Fruit fly (Drosophila melanogaster) whole organism, pupa: Measurements from ENCODE around the gene CG4820.

Source experiments
- CG10348 ChIP-seq: fragments of 200-800 bp; sonication (Bioruptor generic); IDR thresholded peaks from 2 replicates; pipeline ENCODE4 v1.3.6; 2022; ENCODE audit warnings: missing biosample characterization, missing genetic modification characterization
- CG12605 ChIP-seq: fragments of 200-800 bp; sonication (Bioruptor generic); IDR thresholded peaks from 2 replicates; pipeline ENCODE4 v1.3.6; 2022; ENCODE audit warnings: missing biosample characterization, missing genetic modification characterization
- CG13204 ChIP-seq: fragments of 200-800 bp; sonication (Bioruptor generic); optimal IDR thresholded peaks from 2 replicates; lab custom pipeline; 2018; ENCODE audit warnings: missing biosample characterization, mild to moderate bottlenecking, missing genetic modification characterization, moderate library complexity
- CG14655 ChIP-seq: fragments of 200-800 bp; sonication (Bioruptor generic); optimal IDR thresholded peaks from 3 replicates; lab custom pipeline; 2017; ENCODE audit warnings: mild to moderate bottlenecking, missing biosample characterization, missing genetic modification reagents, missing genetic modification characterization
- CG15710 ChIP-seq: fragments of 200-800 bp; sonication (Bioruptor generic); optimal IDR thresholded peaks from 2 replicates; lab custom pipeline; 2018; ENCODE audit warnings: missing biosample characterization, mild to moderate bottlenecking, missing genetic modification characterization, moderate library complexity
- CG17806 ChIP-seq: fragments of 200-800 bp; sonication (Bioruptor generic); optimal IDR thresholded peaks from 2 replicates; lab custom pipeline; 2018; ENCODE audit warnings: missing biosample characterization, mild to moderate bottlenecking, missing genetic modification characterization, moderate library complexity
- CG32121 ChIP-seq: fragments of 200-800 bp; sonication (Bioruptor generic); IDR thresholded peaks from 2 replicates; pipeline ENCODE4 v1.3.6; 2022; ENCODE audit warnings: missing biosample characterization, missing genetic modification characterization
- CG34367 ChIP-seq: fragments of 200-800 bp; sonication (Bioruptor generic); optimal IDR thresholded peaks from 2 replicates; lab custom pipeline; 2018; ENCODE audit warnings: missing biosample characterization, mild to moderate bottlenecking, missing genetic modification characterization
- CG4496 ChIP-seq: fragments of 200-800 bp; sonication (Bioruptor generic); IDR thresholded peaks from 3 replicates; pipeline ENCODE4 v1.3.6; 2022; ENCODE audit warnings: missing biosample characterization, missing genetic modification characterization
- CG8159 ChIP-seq: fragments of 200-800 bp; sonication (Bioruptor generic); optimal IDR thresholded peaks from 3 replicates; lab custom pipeline; 2018; ENCODE audit warnings: missing biosample characterization, mild to moderate bottlenecking, missing genetic modification characterization, moderate library complexity
- CG8301 ChIP-seq: fragments of 200-800 bp; sonication (Bioruptor generic); optimal IDR thresholded peaks from 2 replicates; lab custom pipeline; 2018; ENCODE audit warnings: missing biosample characterization, mild to moderate bottlenecking, missing genetic modification characterization
- CG9948 ChIP-seq: fragments of 200-800 bp; sonication (Bioruptor generic); optimal IDR thresholded peaks from 2 replicates; lab custom pipeline; 2018; ENCODE audit warnings: missing biosample characterization, mild to moderate bottlenecking, missing genetic modification characterization, moderate library complexity
- D1 ChIP-seq: fragments of 200-800 bp; sonication (Bioruptor generic); optimal IDR thresholded peaks from 2 replicates; lab custom pipeline; 2018; ENCODE audit warnings: missing biosample characterization, mild to moderate bottlenecking, missing genetic modification characterization, moderate library complexity
- EcR ChIP-seq: fragments of 200-800 bp; sonication (Bioruptor generic); optimal IDR thresholded peaks from 3 replicates; lab custom pipeline; 2019; ENCODE audit warnings: missing biosample characterization, missing genetic modification characterization, mild to moderate bottlenecking, moderate library complexity, missing genetic modification reagents
- Ets98B ChIP-seq: fragments of 200-800 bp; sonication (Bioruptor generic); IDR thresholded peaks from 2 replicates; pipeline ENCODE4 v1.3.6; 2022; ENCODE audit warnings: missing biosample characterization, missing genetic modification characterization
- Pif1A ChIP-seq: fragments of 200-800 bp; sonication (Bioruptor generic); optimal IDR thresholded peaks from 3 replicates; lab custom pipeline; 2016; ENCODE audit warnings: missing biosample characterization, missing genetic modification characterization
- Pif1B ChIP-seq: fragments of 200-800 bp; sonication (Bioruptor generic); optimal IDR thresholded peaks from 3 replicates; lab custom pipeline; 2016; ENCODE audit warnings: missing biosample characterization, missing genetic modification characterization
- Snoo ChIP-seq: fragments of 200-800 bp; sonication (Bioruptor generic); optimal IDR thresholded peaks from 3 replicates; lab custom pipeline; 2017; ENCODE audit warnings: missing biosample characterization, mild to moderate bottlenecking, missing genetic modification characterization, inconsistent platforms
- fd96Ca ChIP-seq: fragments of 200-800 bp; sonication (Bioruptor generic); IDR thresholded peaks from 3 replicates; pipeline ENCODE4 v1.3.6; 2022; ENCODE audit warnings: missing biosample characterization, missing genetic modification characterization
- gl ChIP-seq: fragments of 200-800 bp; sonication (Bioruptor generic); optimal IDR thresholded peaks from 2 replicates; lab custom pipeline; 2018; ENCODE audit warnings: missing biosample characterization, mild to moderate bottlenecking, missing genetic modification characterization
- rn ChIP-seq: fragments of 200-800 bp; sonication (Bioruptor generic); IDR thresholded peaks from 2 replicates; pipeline ENCODE4 v1.3.6; 2022; ENCODE audit warnings: missing biosample characterization, missing genetic modification characterization

CG4820 gene

DNA sequence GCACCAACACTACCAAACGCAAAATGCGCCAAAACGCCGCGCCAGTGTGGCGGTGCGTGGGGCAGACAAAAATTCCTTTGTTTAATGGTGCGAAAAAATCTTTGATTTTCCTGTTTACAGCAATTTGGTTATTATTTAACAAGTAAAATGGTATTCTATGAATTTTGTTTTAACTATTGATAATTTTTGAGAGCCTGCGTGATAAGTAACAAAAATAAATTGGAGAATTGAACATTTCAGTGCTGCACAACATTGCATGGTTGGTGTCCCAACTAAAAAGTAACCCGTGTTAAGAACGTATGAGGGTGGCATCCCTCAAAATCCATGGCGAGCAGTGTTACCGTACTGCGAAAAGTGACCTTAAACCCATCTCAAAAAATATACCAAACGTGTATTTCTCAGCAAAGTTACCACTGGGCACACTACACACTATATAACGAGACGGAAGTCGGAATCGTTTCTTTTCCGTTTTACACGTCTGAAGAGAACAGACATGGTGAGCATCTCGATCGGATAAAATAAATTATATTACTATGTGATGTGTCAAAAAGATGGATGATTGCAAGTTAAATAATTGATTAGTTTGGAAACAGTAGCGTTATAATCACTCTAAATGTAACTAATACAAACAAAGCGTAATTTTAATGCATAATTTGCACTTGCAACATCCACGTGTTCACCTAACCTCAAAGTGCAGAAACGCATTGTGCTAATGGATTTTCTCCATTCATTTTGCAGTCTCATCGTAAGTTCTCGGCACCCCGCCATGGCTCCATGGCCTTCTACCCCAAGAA lies 5.3 kb downstream of the CG4820 start, which contains the start of the genes CG6693 and RpL3:
TSS of gene CG6693 (minus strand) at position 203 of the 794 bp plus-strand sequence.
TSS of gene RpL3 (plus strand) at position 458 of the 794 bp plus-strand sequence.
- TF ChIP-seq CG10348 (GFP tag; lab: Robert Waterston, UW) (no peak), Snoo (peak; percentile 81), CG32121 (peak; percentile 74), CG8159 (tag; lab: Kevin White, UChicago) (peak; percentile 59), CG17806 (tag; lab: Kevin White, UChicago) (peak; percentile 31), CG15710 (tag; lab: Kevin White, UChicago) (peak; percentile 49), CG34367 (peak; percentile 58), EcR (GFP tag; lab: Kevin White, UChicago) (peak; percentile 16), CG4496 (peak; percentile 78), gl (tag; lab: Kevin White, UChicago) (peak; percentile 56), Ets98B (GFP tag; lab: Robert Waterston, UW) (peak; percentile 61), CG8301 (tag; lab: Kevin White, UChicago) (no peak), CG14655 (GFP tag; lab: Kevin White, UChicago) (no peak), CG12605 (GFP tag; lab: Robert Waterston, UW) (peak; percentile 81)

DNA sequence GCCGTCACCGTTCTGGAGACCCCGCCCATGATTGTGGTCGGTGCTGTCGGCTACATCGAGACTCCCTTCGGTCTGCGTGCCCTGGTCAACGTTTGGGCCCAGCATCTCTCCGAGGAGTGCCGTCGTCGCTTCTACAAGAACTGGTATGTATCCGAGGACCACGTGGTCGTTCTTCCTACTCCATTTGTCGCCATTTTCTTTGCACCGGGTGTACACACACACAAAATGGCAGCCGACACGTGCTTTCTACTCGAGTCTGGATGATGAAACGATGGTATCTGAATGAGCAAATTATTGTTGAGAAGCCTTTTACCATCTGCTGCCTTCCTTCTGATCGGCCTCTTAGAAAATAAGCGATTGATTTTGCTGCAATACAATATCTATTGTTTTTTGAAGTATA lies 6.3 kb downstream of the CG4820 start:
- TF ChIP-seq EcR (GFP tag; lab: Kevin White, UChicago) (no peak), CG34367 (no peak), CG8159 (tag; lab: Kevin White, UChicago) (no peak), Pif1B (GFP tag; lab: Kevin White, UChicago) (no peak), D1 (tag; lab: Kevin White, UChicago) (no peak), CG32121 (no peak), CG9948 (tag; lab: Kevin White, UChicago) (no peak), Snoo (no peak), CG13204 (GFP tag; lab: Kevin White, UChicago) (no peak), Pif1A (GFP tag; lab: Kevin White, UChicago) (no peak), CG14655 (GFP tag; lab: Kevin White, UChicago) (no peak), CG12605 (GFP tag; lab: Robert Waterston, UW) (no peak), Ets98B (GFP tag; lab: Robert Waterston, UW) (no peak), CG10348 (GFP tag; lab: Robert Waterston, UW) (no peak)

DNA sequence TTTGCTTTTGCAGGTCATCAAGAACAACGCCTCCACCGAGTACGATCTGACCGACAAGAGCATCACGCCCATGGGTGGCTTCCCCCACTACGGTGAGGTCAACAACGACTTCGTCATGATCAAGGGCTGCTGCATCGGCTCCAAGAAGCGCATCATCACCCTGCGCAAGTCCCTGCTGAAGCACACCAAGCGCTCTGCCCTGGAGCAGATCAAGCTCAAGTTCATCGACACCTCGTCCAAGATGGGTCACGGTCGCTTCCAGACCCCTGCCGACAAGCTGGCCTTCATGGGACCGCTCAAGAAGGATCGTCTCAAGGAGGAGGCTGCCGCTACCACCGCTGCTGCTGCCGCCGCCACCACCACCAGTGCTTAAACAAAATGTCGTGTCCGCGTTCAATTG lies 8.1 kb downstream of the CG4820 start:
- TF ChIP-seq CG32121 (no peak), CG4496 (no peak), fd96Ca (GFP tag; lab: Robert Waterston, UW) (no peak), gl (tag; lab: Kevin White, UChicago) (no peak), Pif1B (GFP tag; lab: Kevin White, UChicago) (no peak), CG34367 (no peak), D1 (tag; lab: Kevin White, UChicago) (no peak)

DNA sequence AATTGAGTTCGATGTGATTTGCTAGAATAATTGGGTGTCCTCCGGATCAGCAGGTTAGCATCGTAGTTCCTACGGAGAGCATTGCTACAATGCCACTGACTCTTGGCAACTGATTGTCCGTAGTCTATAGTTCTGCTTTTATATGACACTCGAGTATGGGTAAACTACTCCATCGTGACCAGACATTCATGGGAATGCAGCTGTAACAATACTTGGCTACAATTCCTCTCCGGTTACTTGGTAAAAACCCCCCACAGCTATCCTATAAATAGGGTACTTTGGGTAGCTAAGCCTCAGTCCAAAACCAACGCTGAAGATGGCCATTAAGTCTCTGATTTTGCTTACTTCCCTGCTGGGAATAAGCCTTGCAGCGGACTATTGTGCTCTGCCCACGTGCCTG lies 8.9 kb downstream of the CG4820 start, which contains the start of gene scpr-C:
TSS of gene scpr-C (plus strand) at position 301 of the 400 bp plus-strand sequence.
- TF ChIP-seq CG15710 (tag; lab: Kevin White, UChicago) = no peak
- no peak for TF ChIP-seq CG8159 (tag; lab: Kevin White, UChicago)
- TF ChIP-seq EcR (GFP tag; lab: Kevin White, UChicago) = no peak
- TF ChIP-seq Pif1A (GFP tag; lab: Kevin White, UChicago) = no peak
- TF ChIP-seq CG10348 (GFP tag; lab: Robert Waterston, UW) = no peak
- no peak for TF ChIP-seq Ets98B (GFP tag; lab: Robert Waterston, UW)
- TF ChIP-seq CG8301 (tag; lab: Kevin White, UChicago) = no peak
- TF ChIP-seq CG14655 (GFP tag; lab: Kevin White, UChicago) = no peak
- no peak for TF ChIP-seq CG34367
- no peak for TF ChIP-seq CG9948 (tag; lab: Kevin White, UChicago)
- no peak for TF ChIP-seq gl (tag; lab: Kevin White, UChicago)
- no peak for TF ChIP-seq rn (GFP tag; lab: Robert Waterston, UW)
- TF ChIP-seq Snoo = no peak
- TF ChIP-seq, all 21 proteins: peak for 0

DNA sequence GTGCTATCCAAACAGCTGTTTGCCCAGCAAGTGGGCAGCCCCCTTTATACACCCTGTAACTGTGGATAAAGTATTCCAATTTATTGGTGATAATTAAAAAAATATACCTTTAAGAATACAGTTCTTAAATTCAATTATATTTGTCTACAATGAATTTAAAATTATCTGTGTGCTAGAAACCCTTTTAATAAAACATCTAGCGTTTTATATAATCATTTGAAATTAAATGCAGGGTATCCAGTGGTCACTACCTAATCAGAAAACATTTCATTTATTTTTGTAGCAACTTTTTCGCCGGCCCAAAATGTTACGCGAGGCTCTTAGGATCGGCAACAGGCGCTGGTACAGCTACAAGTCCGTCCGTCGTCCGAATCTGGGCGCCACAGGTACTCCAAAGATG lies 10.2 kb downstream of the CG4820 start, which contains the start of gene CG17726:
TSS of gene CG17726 (plus strand) at position 267 of the 400 bp plus-strand sequence.
- peak; percentile 96 for TF ChIP-seq CG8301 (tag; lab: Kevin White, UChicago)
- peak; percentile 42 for TF ChIP-seq EcR (GFP tag; lab: Kevin White, UChicago)
- peak; percentile 98 for TF ChIP-seq Ets98B (GFP tag; lab: Robert Waterston, UW)
- peak; percentile 95 for TF ChIP-seq rn (GFP tag; lab: Robert Waterston, UW)
- peak; percentile 98 for TF ChIP-seq CG8159 (tag; lab: Kevin White, UChicago)
- TF ChIP-seq CG4496 = peak; percentile 99
- no peak for TF ChIP-seq CG13204 (GFP tag; lab: Kevin White, UChicago)
- TF ChIP-seq gl (tag; lab: Kevin White, UChicago) = peak; percentile 90
- TF ChIP-seq Pif1B (GFP tag; lab: Kevin White, UChicago) = no peak
- peak; percentile 98 for TF ChIP-seq CG15710 (tag; lab: Kevin White, UChicago)
- peak; percentile 81 for TF ChIP-seq CG10348 (GFP tag; lab: Robert Waterston, UW)
- no peak for TF ChIP-seq D1 (tag; lab: Kevin White, UChicago)
- TF ChIP-seq CG9948 (tag; lab: Kevin White, UChicago) = peak; percentile 95
- TF ChIP-seq Snoo = peak; percentile 98
- no peak for TF ChIP-seq Pif1A (GFP tag; lab: Kevin White, UChicago)
- peak; percentile 69; the same call in 2 of the 3 replicates for TF ChIP-seq fd96Ca (GFP tag; lab: Robert Waterston, UW)
- peak; percentile 95 for TF ChIP-seq CG17806 (tag; lab: Kevin White, UChicago)
- TF ChIP-seq CG12605 (GFP tag; lab: Robert Waterston, UW) = peak; percentile 99
- TF ChIP-seq CG14655 (GFP tag; lab: Kevin White, UChicago) = no peak
- peak; percentile 97 for TF ChIP-seq CG32121
- peak; percentile 97 for TF ChIP-seq CG34367
